Fruit fly (Drosophila melanogaster) whole organism, embryonic: ENCODE data around the gene lectin-30A.

Source experiments
- Blimp-1 ChIP-seq: fragments of 200-800 bp; sonication (Bioruptor generic); optimal IDR thresholded peaks from 3 replicates; lab custom pipeline; 2018; ENCODE audit warnings: missing biosample characterization, missing genetic modification characterization, mild to moderate bottlenecking, moderate library complexity, missing genetic modification reagents
- CG11504 ChIP-seq: fragments of 200-800 bp; sonication (Bioruptor generic); optimal IDR thresholded peaks from 3 replicates; lab custom pipeline; 2019; ENCODE audit warnings: missing biosample characterization, mild to moderate bottlenecking, missing genetic modification characterization, moderate library complexity
- CG11696 ChIP-seq: fragments of 200-800 bp; sonication (Bioruptor generic); IDR thresholded peaks from 2 replicates; pipeline ENCODE4 v1.3.6; 2022; ENCODE audit warnings: missing biosample characterization, missing genetic modification characterization
- CG13296 ChIP-seq: fragments of 200-800 bp; sonication (Bioruptor generic); optimal IDR thresholded peaks from 3 replicates; lab custom pipeline; 2018; ENCODE audit warnings: missing biosample characterization, mild to moderate bottlenecking, missing genetic modification characterization
- CG1647 ChIP-seq: fragments of 200-800 bp; sonication (Bioruptor generic); optimal IDR thresholded peaks from 3 replicates; lab custom pipeline; 2016; ENCODE audit warnings: missing biosample characterization, missing genetic modification characterization
- CG18619 ChIP-seq: fragments of 200-800 bp; sonication (Bioruptor generic); optimal IDR thresholded peaks from 3 replicates; lab custom pipeline; 2017; ENCODE audit warnings: missing biosample characterization, mild to moderate bottlenecking, missing genetic modification characterization
- CG2875 ChIP-seq: fragments of 200-800 bp; sonication (Bioruptor generic); optimal IDR thresholded peaks from 2 replicates; lab custom pipeline; 2017; ENCODE audit warnings: missing biosample characterization, mild to moderate bottlenecking, missing genetic modification characterization, missing genetic modification reagents
- CG4730 ChIP-seq: fragments of 200-800 bp; sonication (Bioruptor generic); IDR thresholded peaks from 2 replicates; pipeline ENCODE4 v1.3.6; 2022; ENCODE audit warnings: missing biosample characterization, missing genetic modification characterization
- CG6765 ChIP-seq: fragments of 200-800 bp; sonication (Bioruptor generic); optimal IDR thresholded peaks from 3 replicates; lab custom pipeline; 2017; ENCODE audit warnings: missing biosample characterization, mild to moderate bottlenecking, missing genetic modification characterization
- CG7928 ChIP-seq: fragments of 200-800 bp; sonication (Bioruptor generic); optimal IDR thresholded peaks from 2 replicates; lab custom pipeline; 2017; ENCODE audit warnings: missing biosample characterization, mild to moderate bottlenecking, missing genetic modification characterization
- CG9797 ChIP-seq: fragments of 200-800 bp; sonication (Bioruptor generic); optimal IDR thresholded peaks from 3 replicates; lab custom pipeline; 2018; ENCODE audit warnings: missing biosample characterization, mild to moderate bottlenecking, missing genetic modification characterization
- Camta ChIP-seq: fragments of 200-800 bp; sonication (Bioruptor generic); optimal IDR thresholded peaks from 2 replicates; lab custom pipeline; 2016; ENCODE audit warnings: missing biosample characterization, missing genetic modification characterization
- Dfd ChIP-seq, 2 experiments: fragments of >200 bp; optimal IDR thresholded peaks; 2 replicates each; lab custom pipeline; 2017; ENCODE audit warnings: missing biosample characterization in 2 of 2, missing genetic modification characterization in 2 of 2
- Hr39 ChIP-seq: fragments of >200 bp; optimal IDR thresholded peaks from 2 replicates; lab custom pipeline; 2017
- MBD-R2 ChIP-seq: fragments of 200-800 bp; sonication (Bioruptor generic); IDR thresholded peaks from 2 replicates; pipeline ENCODE4 v1.3.6; 2022; ENCODE audit warnings: missing biosample characterization, missing genetic modification characterization
- NfI ChIP-seq: fragments of 200-800 bp; sonication (Bioruptor generic); optimal IDR thresholded peaks from 3 replicates; lab custom pipeline; 2018; ENCODE audit warnings: missing biosample characterization, mild to moderate bottlenecking, missing genetic modification characterization, moderate library complexity
- Rfx ChIP-seq: fragments of 200-800 bp; sonication (Bioruptor generic); IDR thresholded peaks from 2 replicates; pipeline ENCODE4 v1.3.6; 2022; ENCODE audit warnings: missing biosample characterization, missing genetic modification characterization
- Ssrp ChIP-seq: fragments of 200-800 bp; sonication (Bioruptor generic); optimal IDR thresholded peaks from 2 replicates; lab custom pipeline; 2018; ENCODE audit warnings: missing biosample characterization, mild to moderate bottlenecking, missing genetic modification characterization, moderate library complexity
- Usf ChIP-seq: fragments of 200-800 bp; sonication (Bioruptor generic); optimal IDR thresholded peaks from 2 replicates; lab custom pipeline; 2017; ENCODE audit warnings: missing genotype, missing biosample characterization, missing genetic modification characterization
- ash1 ChIP-seq: fragments of 200-800 bp; sonication (Bioruptor generic); optimal IDR thresholded peaks from 2 replicates; lab custom pipeline; 2018; ENCODE audit warnings: missing biosample characterization, mild to moderate bottlenecking, missing genetic modification characterization
- chinmo ChIP-seq: fragments of 200-800 bp; sonication (Bioruptor generic); IDR thresholded peaks from 4 replicates; pipeline ENCODE4 v1.3.6; 2022; ENCODE audit warnings: missing biosample characterization, missing genetic modification characterization; ENCODE audit not compliant: partially characterized antibody
- dimm ChIP-seq: fragments of 200-800 bp; sonication (Bioruptor generic); IDR thresholded peaks from 2 replicates; pipeline ENCODE4 v1.3.6; 2022; ENCODE audit warnings: missing biosample characterization, missing genetic modification characterization
- hkb ChIP-seq, 2 experiments: fragments of 200-800 bp in 1 of 2; fragments of >200 bp in 1 of 2; sonication (Bioruptor generic) in 1 of 2; IDR thresholded peaks in 1 of 2; optimal IDR thresholded peaks in 1 of 2; 2 replicates each; pipeline versions ENCODE4 v1.3.6 to Lab custom; 2017 to 2022; ENCODE audit warnings: missing biosample characterization in 1 of 2, missing genetic modification characterization in 1 of 2
- inv ChIP-seq: fragments of 200-800 bp; sonication (Bioruptor generic); IDR thresholded peaks from 2 replicates; pipeline ENCODE4 v1.3.6; 2022; ENCODE audit warnings: missing biosample characterization, missing genetic modification characterization; ENCODE audit not compliant: partially characterized antibody
- p53 ChIP-seq: fragments of 200-800 bp; sonication (Bioruptor generic); optimal IDR thresholded peaks from 2 replicates; lab custom pipeline; 2016; ENCODE audit warnings: missing biosample characterization, missing genetic modification characterization
- psq ChIP-seq: fragments of 200-800 bp; sonication (Bioruptor generic); optimal IDR thresholded peaks from 2 replicates; lab custom pipeline; 2017; ENCODE audit warnings: missing biosample characterization, missing genetic modification characterization
- sisA ChIP-seq: fragments of 200-800 bp; sonication (Bioruptor generic); IDR thresholded peaks from 2 replicates; pipeline ENCODE4 v1.3.6; 2022; ENCODE audit warnings: missing biosample characterization, missing genetic modification characterization

lectin-30A gene

dm6 chr2L:9205133-9205615, 49.5 kb downstream of the lectin-30A start (continued):
- no peak for TF ChIP-seq ash1 (GFP tag; lab: Kevin White, UChicago)
- no peak for TF ChIP-seq CG18619 (GFP tag; lab: Kevin White, UChicago)
- TF ChIP-seq Dfd (GFP tag; optimal IDR thresholded peaks at IDR 0.05; lab: Kevin White, UChicago) = no peak
- no peak for TF ChIP-seq Usf
- TF ChIP-seq p53 (GFP tag; lab: Kevin White, UChicago) = no peak
- TF ChIP-seq Ssrp = no peak
- TF ChIP-seq MBD-R2 (GFP tag; lab: Robert Waterston, UW) = no peak; the same call in 1 of the 2 replicates
- TF ChIP-seq NfI = no peak
- no peak for TF ChIP-seq dimm (GFP tag; lab: Robert Waterston, UW)
- TF ChIP-seq Blimp-1 (GFP tag; lab: Kevin White, UChicago) = peak; percentile 38
- no peak for TF ChIP-seq CG6765 (GFP tag; lab: Kevin White, UChicago)
- TF ChIP-seq CG11504 (tag; lab: Kevin White, UChicago) = no peak
- peak; percentile 87; the same call in 2 of the 4 replicates for TF ChIP-seq chinmo
- TF ChIP-seq CG1647 (GFP tag; lab: Kevin White, UChicago) = no peak
- TF ChIP-seq Rfx (GFP tag; lab: Robert Waterston, UW) = peak; percentile 63; the same call in 1 of the 2 replicates
- peak; percentile 15 for TF ChIP-seq CG13296 (GFP tag; lab: Kevin White, UChicago)
- no peak for TF ChIP-seq hkb (optimal IDR thresholded peaks at IDR 0.05; lab: Kevin White, UChicago)
- TF ChIP-seq hkb (GFP tag; IDR thresholded peaks at IDR 0.05; lab: Robert Waterston, UW) = peak; percentile 32; the same call in 1 of the 2 replicates
- TF ChIP-seq CG2875 (GFP tag; lab: Kevin White, UChicago) = no peak
- no peak for TF ChIP-seq sisA (GFP tag; lab: Robert Waterston, UW)
- no peak for TF ChIP-seq psq (GFP tag; lab: Kevin White, UChicago)
- TF ChIP-seq CG9797 (GFP tag; lab: Kevin White, UChicago) = no peak
- TF ChIP-seq CG4730 (GFP tag; lab: Robert Waterston, UW) = no peak
- TF ChIP-seq CG7928 (GFP tag; lab: Kevin White, UChicago) = no peak
- TF ChIP-seq Hr39 (lab: Kevin White, UChicago) = no peak
- no peak for TF ChIP-seq CG11696 (GFP tag; lab: Robert Waterston, UW)
- TF ChIP-seq inv = no peak
- no peak for TF ChIP-seq Camta (GFP tag; lab: Kevin White, UChicago)
- TF ChIP-seq, all 482 proteins: peak for 97
